Worm (Caenorhabditis elegans): ENCODE measurements around the gene efr-3.

Gene efr-3

DNA sequence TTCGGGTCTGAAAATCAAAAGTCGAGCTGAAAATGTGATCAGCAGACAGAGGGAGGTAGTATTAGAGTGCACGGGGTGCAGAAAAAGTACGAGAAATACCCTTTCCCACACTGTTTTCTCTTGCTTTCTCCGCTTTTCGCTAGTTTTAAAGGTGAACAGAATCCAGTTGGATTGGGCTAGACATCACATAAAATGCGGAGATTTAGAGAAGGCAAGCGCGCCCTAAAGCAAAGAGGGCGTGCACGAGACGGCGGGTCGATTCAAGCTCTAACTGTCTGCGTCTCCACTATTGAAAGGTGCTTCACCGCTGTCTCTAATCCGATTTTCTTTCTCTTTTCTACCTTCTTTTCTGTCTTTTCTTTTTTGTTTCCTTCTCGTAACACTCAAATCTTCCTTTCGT lies 49.2 kb upstream of the efr-3 start (continued):
- TF ChIP-seq nhr-77 (tag; optimal IDR thresholded peaks at IDR 0.05) (peak; percentile 73), nhr-237 (tag; optimal IDR thresholded peaks at IDR 0.05) (peak; percentile 20), lir-3 (tag; optimal IDR thresholded peaks at IDR 0.05; ENCODE audit: poor library complexity) (peak; percentile 47), ces-1 (GFP tag; optimal IDR thresholded peaks at IDR 0.05) (no peak), fkh-10 (GFP tag; optimal IDR thresholded peaks at IDR 0.05) (peak; percentile 66), irx-1 (tag; optimal IDR thresholded peaks at IDR 0.05) (peak; percentile 65), ztf-4 (tag; optimal IDR thresholded peaks at IDR 0.05) (peak; percentile 72), nhr-76 (tag; optimal IDR thresholded peaks at IDR 0.05) (no peak), pqm-1 (tag; optimal IDR thresholded peaks at IDR 0.05) (no peak)

DNA sequence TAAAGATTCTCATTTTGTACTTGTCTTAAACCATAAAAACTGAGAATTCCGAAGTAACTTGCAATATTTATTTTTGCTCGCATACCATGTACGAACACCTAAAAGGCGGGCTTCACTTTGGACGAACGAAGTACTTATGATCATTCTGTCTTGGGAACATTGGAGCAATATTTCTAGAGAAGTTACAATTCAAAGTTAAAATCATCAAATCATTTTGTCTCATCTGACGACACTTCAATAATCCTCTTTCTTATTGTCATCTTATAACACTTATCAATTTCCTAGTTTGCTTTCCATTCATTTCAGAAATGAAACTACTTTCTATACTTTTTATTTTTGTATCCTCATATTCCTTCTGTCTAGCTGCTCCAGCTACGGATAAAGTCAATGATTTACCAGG lies 45.7 kb upstream of the efr-3 start, which contains the start of gene ctsa-4.1:
Gene ctsa-4.1 (plus strand): TSS at position 301 of the 400 bp plus-strand sequence.
- no peak for TF ChIP-seq efl-1 (optimal IDR thresholded peaks at IDR 0.05)
- TF ChIP-seq efl-1 (GFP tag; optimal IDR thresholded peaks at IDR 0.05 in 1 of 2), result peak in 1 of 2 experiments; percentile 24
- TF ChIP-seq mab-9 (GFP tag; IDR thresholded peaks at IDR 0.05), result no peak

DNA sequence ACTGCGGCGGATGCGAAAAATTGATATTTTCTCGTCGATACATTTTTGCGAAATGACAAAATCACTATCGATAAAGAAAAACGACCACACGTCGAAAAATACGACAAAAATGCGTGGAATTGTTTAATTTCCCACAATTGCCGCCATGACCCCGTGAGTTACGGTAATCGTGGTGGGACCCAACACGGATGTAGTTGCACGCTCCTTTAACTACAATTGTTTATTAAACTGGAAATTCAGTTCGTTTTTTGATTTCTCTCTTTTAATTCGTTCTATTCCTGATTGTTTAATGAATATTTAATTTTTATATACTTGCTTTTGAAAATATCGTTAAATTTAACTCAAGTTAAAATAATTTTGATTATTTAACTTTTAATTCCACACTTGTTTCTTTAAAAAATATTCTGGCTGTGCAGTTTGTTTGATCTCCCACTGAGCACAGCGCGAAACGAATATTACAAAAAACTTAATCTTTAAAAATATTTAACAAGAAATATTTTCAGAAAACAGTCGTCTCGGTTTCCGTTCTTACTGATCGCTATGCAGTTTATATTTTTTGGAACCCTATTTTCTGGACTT lies 44.4 kb upstream of the efr-3 start, which contains the start of the genes ani-2 and clec-88:
Gene ani-2 (minus strand): TSS at position 131 of the 579 bp plus-strand sequence.
Gene clec-88 (plus strand): TSS at position 486 of the 579 bp plus-strand sequence.
- TF ChIP-seq ama-1 (optimal IDR thresholded peaks at IDR 0.05) (no peak), fkh-8 (tag; optimal IDR thresholded peaks at IDR 0.05) (no peak)

DNA sequence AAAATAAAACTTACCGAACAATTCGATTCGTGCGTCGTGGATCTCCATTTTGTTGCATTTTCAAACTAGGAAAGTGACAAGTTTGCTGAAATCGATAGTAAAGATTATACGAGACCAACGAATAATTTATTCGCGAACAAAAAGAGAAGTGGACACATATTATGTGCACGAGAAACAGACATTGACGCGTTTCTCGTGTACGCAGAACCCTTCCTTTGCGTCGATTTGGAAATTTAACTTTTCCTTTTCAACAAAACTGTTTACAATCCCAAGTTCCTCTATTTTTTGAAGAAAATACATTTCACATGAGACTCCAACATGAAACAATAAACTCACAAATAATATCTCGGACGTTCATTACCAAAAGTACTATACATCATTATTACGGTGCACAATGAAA lies 39.9 kb upstream of the efr-3 start, which contains the start of gene K10B2.4:
Gene K10B2.4 (minus strand): TSS at position 138 of the 400 bp plus-strand sequence.
- TF ChIP-seq unc-62 (GFP tag; optimal IDR thresholded peaks at IDR 0.05) (no peak), lin-14 (GFP tag; optimal IDR thresholded peaks at IDR 0.05) (peak; percentile 82), ztf-4 (tag; optimal IDR thresholded peaks at IDR 0.05) (peak; percentile 8), efl-3 (GFP tag; optimal IDR thresholded peaks at IDR 0.05) (no peak), nhr-85 (tag) (peak; percentile 2), alr-1 (tag; optimal IDR thresholded peaks at IDR 0.05; ENCODE audit: borderline replicate concordance) (no peak), xbp-1 (tag; optimal IDR thresholded peaks at IDR 0.05) (peak; percentile 66), ceh-82 (tag; optimal IDR thresholded peaks at IDR 0.05) (peak; percentile 35 to 50 (median 40)), tbx-2 (tag; optimal IDR thresholded peaks at IDR 0.05) (peak; percentile 62), hlh-4 (tag; optimal IDR thresholded peaks at IDR 0.05) (no peak), elt-3 (tag; optimal IDR thresholded peaks at IDR 0.05) (peak in 1 of 6 experiments; percentile 37), irx-1 (tag; optimal IDR thresholded peaks at IDR 0.05) (peak; percentile 23), swsn-7 (tag; optimal IDR thresholded peaks at IDR 0.05) (peak; percentile 72), fos-1 (tag; optimal IDR thresholded peaks at IDR 0.05) (peak; percentile 36), nhr-84 (tag; optimal IDR thresholded peaks at IDR 0.05) (no peak), zip-4 (GFP tag; optimal IDR thresholded peaks at IDR 0.05) (no peak), aly-2 (tag; optimal IDR thresholded peaks at IDR 0.05) (no peak), lin-35 (GFP tag; optimal IDR thresholded peaks at IDR 0.05) (peak; percentile 70 to 87), tlp-1 (tag; optimal IDR thresholded peaks at IDR 0.05) (no peak), dpl-1 (GFP tag; optimal IDR thresholded peaks at IDR 0.05) (peak; percentile 56 to 77 (median 75)), jun-1 (tag; optimal IDR thresholded peaks at IDR 0.05) (no peak), nhr-12 (tag; optimal IDR thresholded peaks at IDR 0.05) (no peak), lsy-2 (tag; optimal IDR thresholded peaks at IDR 0.05) (peak; percentile 72 to 85), ztf-11 (tag; optimal IDR thresholded peaks at IDR 0.05) (no peak), nhr-19 (GFP tag; conservative IDR thresholded peaks at IDR 0.05) (peak; percentile 54), mef-2 (tag; optimal IDR thresholded peaks at IDR 0.05) (no peak), unc-130 (tag; optimal IDR thresholded peaks at IDR 0.05) (peak; percentile 75), unc-30 (tag; optimal IDR thresholded peaks at IDR 0.05) (no peak), grh-1 (GFP tag; IDR thresholded peaks at IDR 0.05) (0 out of 2 replicates have a peak, but pooled peaks have one; percentile 34), C34B4.2 (tag; optimal IDR thresholded peaks at IDR 0.05) (no peak), skn-1 (tag; optimal IDR thresholded peaks at IDR 0.05) (peak; percentile 35), mab-9 (GFP tag; IDR thresholded peaks at IDR 0.05) (no peak), fkh-4 (tag; optimal IDR thresholded peaks at IDR 0.05; ENCODE audit: borderline replicate concordance) (no peak), aha-1 (tag; optimal IDR thresholded peaks at IDR 0.05) (no peak), snu-23 (GFP tag; optimal IDR thresholded peaks at IDR 0.05) (peak; percentile 83), pag-3 (tag; optimal IDR thresholded peaks at IDR 0.05; ENCODE audit: borderline replicate concordance, insufficient read depth) (no peak)

Data from whole organism, L1 larva.